Worm (Caenorhabditis elegans): Measurements from ENCODE around the gene flh-2.

The flh-2 gene

ce11 chrIII:4924134-4924533 lies 27.8 kb upstream of the flh-2 start:
- TF ChIP-seq dao-5 (tag; optimal IDR thresholded peaks at IDR 0.05) (no peak), him-1 (tag; optimal IDR thresholded peaks at IDR 0.05) (no peak), W03F9.2 (tag; optimal IDR thresholded peaks at IDR 0.05) (no peak)

ce11 chrIII:4930154-4930679 lies 21.7 kb upstream of the flh-2 start, which contains the start of gene set-2:
set-2 (minus strand) TSS chrIII:4930204.
- TF ChIP-seq W03F9.2 (tag; optimal IDR thresholded peaks at IDR 0.05) = peak; percentile 79
- no peak for TF ChIP-seq dao-5 (tag; optimal IDR thresholded peaks at IDR 0.05)
- no peak for TF ChIP-seq him-1 (tag; optimal IDR thresholded peaks at IDR 0.05)

DNA sequence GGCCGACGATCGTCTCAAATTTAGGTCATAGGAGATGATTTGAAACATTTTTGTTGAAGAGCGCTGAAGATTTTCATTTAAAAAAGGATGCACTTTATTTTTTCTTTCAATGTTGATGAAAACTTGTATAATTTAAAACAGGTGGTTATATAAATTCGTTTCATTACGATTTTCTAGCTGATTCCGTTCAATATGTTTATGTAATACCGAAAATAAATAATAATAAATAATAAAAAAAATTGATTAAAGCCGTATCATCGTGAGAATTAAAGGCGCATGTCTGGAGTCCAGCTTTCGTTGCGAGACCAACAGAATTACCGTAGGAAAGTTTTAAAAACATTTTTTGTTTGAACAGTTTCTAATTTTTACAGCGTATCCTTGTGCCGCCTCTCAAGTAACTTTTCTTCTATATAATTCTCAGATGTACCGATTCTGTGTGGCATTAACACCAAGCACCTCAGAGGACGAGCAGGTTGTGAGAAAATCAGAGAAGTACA lies 19.7 kb upstream of the flh-2 start, which contains the start of the genes C26E6.12 and eri-9:
C26E6.12 (minus strand) TSS at position 51 of the 497 bp plus-strand sequence.
eri-9 (plus strand) TSS at position 248 of the 497 bp plus-strand sequence.
- TF ChIP-seq W03F9.2 (tag; optimal IDR thresholded peaks at IDR 0.05) (no peak), dao-5 (tag; optimal IDR thresholded peaks at IDR 0.05) (no peak), him-1 (tag; optimal IDR thresholded peaks at IDR 0.05) (no peak)

DNA sequence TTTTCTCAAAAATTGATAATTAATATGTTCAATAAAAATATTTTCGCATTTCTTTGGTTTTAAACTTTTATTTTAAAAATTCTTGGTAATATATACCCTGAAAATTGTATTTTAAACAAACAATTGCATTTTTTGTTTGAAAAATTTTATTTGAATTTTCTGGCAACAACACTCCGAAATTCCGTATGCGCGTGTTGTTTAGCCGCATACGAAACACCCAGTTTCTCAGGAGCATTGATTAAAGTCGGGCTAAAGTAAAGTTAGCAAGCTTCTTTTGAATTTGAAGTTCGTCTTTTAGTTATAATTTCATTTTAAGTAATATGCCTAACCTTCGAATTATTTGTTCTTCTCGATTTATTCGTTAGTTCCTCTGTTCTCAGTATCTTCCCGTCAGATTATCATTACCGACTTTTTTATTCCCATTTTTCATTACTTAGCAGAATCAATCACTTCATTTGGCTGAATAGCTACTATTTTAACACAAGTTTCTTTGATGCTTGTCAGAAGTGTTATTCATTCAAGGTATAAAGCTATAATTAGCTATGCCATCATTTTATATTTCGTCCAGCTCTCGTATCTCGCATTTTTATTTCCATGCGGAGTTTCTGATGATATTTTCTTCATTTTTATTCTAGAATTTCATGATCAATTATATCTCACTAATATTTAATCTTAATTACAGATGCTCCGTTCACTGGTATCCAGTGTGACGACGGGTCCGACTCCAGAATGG lies 16.9 kb upstream of the flh-2 start, which contains the start of gene mrps-18C:
mrps-18C (plus strand) TSS at position 683 of the 733 bp plus-strand sequence.
- no peak for TF ChIP-seq him-1 (tag; optimal IDR thresholded peaks at IDR 0.05)
- TF ChIP-seq dao-5 (tag; optimal IDR thresholded peaks at IDR 0.05) = no peak
- no peak for TF ChIP-seq W03F9.2 (tag; optimal IDR thresholded peaks at IDR 0.05)

DNA sequence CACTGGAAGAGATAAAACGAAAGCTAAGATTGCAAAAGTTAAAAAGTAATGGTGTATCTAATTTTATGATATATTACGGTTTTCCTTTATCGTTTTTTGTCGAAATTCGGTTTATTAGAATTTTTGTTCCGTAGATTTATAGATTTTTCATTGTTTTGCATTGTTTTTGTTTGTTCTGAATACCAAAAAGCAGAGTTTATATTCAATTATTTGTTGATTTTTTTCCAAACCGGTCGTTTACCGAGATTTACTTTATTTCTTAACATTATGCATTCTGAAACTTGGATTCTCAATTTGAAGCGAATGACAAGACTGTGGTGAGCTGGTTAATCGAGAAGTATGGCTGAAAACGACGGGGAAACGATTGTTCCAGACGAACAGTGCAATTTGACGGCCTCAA lies 14.9 kb upstream of the flh-2 start, which contains the start of gene fsn-1:
fsn-1 (plus strand) TSS at position 301 of the 400 bp plus-strand sequence.
- TF ChIP-seq W03F9.2 (tag; optimal IDR thresholded peaks at IDR 0.05) = no peak
- no peak for TF ChIP-seq dao-5 (tag; optimal IDR thresholded peaks at IDR 0.05)
- TF ChIP-seq him-1 (tag; optimal IDR thresholded peaks at IDR 0.05) = no peak

DNA sequence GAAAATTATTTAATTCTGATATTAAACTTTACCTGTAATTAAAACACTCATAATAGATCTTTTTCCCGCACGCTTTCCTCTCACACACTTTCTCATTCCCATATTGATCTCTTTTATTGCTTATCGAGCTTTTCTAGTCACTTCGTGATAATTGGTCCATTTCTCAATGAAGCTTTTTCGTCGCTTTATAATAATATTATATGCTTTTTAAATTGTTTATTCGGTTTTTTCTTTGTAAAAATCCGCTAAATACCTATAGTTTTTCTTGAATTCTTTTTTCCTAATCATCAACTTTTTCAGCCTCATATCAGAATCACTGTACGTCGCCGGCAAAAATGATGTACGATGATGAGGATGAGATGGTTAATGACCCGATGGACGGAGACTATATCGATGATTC lies 12.7 kb upstream of the flh-2 start, which contains the start of gene rpb-2:
rpb-2 (plus strand) TSS at position 301 of the 400 bp plus-strand sequence.
- TF ChIP-seq dao-5 (tag; optimal IDR thresholded peaks at IDR 0.05) = no peak
- TF ChIP-seq him-1 (tag; optimal IDR thresholded peaks at IDR 0.05) = no peak
- no peak for TF ChIP-seq W03F9.2 (tag; optimal IDR thresholded peaks at IDR 0.05)

DNA sequence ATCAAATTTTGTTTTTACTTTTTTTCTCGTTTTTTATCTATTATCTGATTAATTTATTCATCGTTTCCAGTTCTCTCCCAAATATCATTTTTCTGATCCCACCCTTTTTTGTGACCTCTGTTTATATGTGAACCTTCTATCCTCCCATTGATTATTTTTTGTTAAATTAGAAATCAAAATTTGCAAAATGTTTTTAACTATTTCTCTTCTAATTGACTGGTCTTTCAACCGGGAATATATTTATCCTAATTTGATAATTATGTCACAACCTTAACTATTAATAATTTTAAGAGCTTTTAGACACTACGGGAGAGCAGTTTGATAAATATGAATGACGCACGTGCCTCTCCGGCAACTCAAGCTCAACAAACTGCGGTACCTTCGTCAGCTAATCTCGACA lies 7.7 kb upstream of the flh-2 start, which contains the start of gene ntl-9:
ntl-9 (plus strand) TSS at position 301 of the 400 bp plus-strand sequence.
- TF ChIP-seq him-1 (tag; optimal IDR thresholded peaks at IDR 0.05) (no peak), dao-5 (tag; optimal IDR thresholded peaks at IDR 0.05) (no peak), W03F9.2 (tag; optimal IDR thresholded peaks at IDR 0.05) (no peak)

DNA sequence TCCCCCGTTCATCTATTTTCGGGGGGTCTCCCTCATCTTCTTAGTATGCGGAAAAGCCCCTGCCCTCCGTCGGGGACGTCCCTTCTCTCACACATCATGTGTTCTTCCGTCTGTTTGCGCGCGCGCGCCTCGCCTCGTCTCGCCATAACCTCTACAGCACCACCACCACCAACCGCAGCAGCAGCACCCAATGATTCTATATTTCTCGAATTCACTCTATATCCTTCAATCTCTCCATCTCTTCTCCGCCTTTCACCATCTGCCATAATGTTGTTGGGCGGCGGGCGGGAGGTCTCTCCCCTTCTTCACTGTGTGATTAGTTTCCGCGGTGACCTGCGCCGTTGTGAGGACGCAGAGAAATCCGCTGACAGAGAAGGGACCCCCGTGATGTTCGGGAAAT lies 4.6 kb upstream of the flh-2 start:
- no peak for TF ChIP-seq W03F9.2 (tag; optimal IDR thresholded peaks at IDR 0.05)
- no peak for TF ChIP-seq him-1 (tag; optimal IDR thresholded peaks at IDR 0.05)
- TF ChIP-seq dao-5 (tag; optimal IDR thresholded peaks at IDR 0.05) = no peak

DNA sequence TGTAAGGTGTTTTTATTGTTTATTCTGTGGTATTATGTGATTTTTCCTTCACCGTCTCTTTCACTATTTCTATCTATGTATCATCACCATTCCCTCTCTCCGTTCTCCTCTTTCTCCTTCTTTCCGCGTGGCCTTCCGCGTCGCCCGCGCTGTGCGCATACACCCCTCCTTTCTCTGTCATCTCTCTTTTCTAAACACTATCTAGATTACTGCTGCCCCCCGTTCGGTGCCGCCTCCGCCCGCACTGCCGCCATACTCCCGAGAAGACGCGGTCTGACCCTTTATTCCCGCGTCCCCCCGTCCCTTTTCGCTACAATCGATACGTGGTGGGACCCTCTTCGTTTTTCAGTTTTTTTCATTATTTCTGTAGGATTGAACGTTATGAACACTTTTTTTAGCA lies 3.3 kb upstream of the flh-2 start:
- TF ChIP-seq W03F9.2 (tag; optimal IDR thresholded peaks at IDR 0.05) = no peak
- TF ChIP-seq him-1 (tag; optimal IDR thresholded peaks at IDR 0.05) = no peak
- no peak for TF ChIP-seq dao-5 (tag; optimal IDR thresholded peaks at IDR 0.05)

- TF ChIP-seq him-1 (tag; optimal IDR thresholded peaks at IDR 0.05) (peak; percentile 27), dao-5 (tag; optimal IDR thresholded peaks at IDR 0.05) (no peak), W03F9.2 (tag; optimal IDR thresholded peaks at IDR 0.05) (no peak)
These were observed 1.6 kb upstream of the flh-2 start for ce11 chrIII:4950345-4950744.

DNA sequence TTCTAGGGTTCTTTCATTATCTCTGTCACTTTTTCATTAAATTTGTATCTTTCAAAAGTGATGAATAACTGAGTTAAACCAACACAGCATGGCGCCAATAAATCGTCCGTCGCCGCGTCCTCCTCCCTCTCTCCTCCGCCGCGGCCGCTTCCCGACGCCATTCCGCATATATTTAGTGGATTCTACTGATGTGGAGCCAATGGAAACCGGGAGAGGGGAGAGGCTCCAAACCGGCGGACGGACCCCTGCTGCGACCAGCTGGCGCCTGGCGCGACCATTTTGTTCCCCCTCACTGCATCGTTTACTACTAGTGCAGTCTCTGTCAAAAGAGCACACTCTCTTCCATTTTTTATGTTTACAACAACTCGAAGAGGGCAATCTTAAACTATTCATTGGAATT lies 714 bp upstream of the flh-2 start:
- no peak for TF ChIP-seq him-1 (tag; optimal IDR thresholded peaks at IDR 0.05)
- no peak for TF ChIP-seq dao-5 (tag; optimal IDR thresholded peaks at IDR 0.05)
- TF ChIP-seq W03F9.2 (tag; optimal IDR thresholded peaks at IDR 0.05) = no peak

- TF ChIP-seq W03F9.2 (tag; optimal IDR thresholded peaks at IDR 0.05) = no peak
- no peak for TF ChIP-seq dao-5 (tag; optimal IDR thresholded peaks at IDR 0.05)
- no peak for TF ChIP-seq him-1 (tag; optimal IDR thresholded peaks at IDR 0.05)
These were observed 1.0 kb downstream of the flh-2 start for ce11 chrIII:4952970-4953369.

- TF ChIP-seq W03F9.2 (tag; optimal IDR thresholded peaks at IDR 0.05) (no peak), dao-5 (tag; optimal IDR thresholded peaks at IDR 0.05) (no peak), him-1 (tag; optimal IDR thresholded peaks at IDR 0.05) (no peak)
These were observed 4.6 kb downstream of the flh-2 start, which contains the start of gene C26E6.1 for ce11 chrIII:4956566-4956965. C26E6.1 (plus strand) TSS chrIII:4956866.

ce11 chrIII:4960204-4960603 lies 8.3 kb downstream of the flh-2 start, which contains the start of gene C27F2.4:
C27F2.4 (minus strand) TSS chrIII:4960304.
- TF ChIP-seq him-1 (tag; optimal IDR thresholded peaks at IDR 0.05) (no peak), W03F9.2 (tag; optimal IDR thresholded peaks at IDR 0.05) (no peak)

Data from whole organism, L4/young adult.